Fruit fly (Drosophila melanogaster) whole organism, embryonic: Measurements from ENCODE around the gene Sfp33A3.

ENCODE experiments used
- Atf3 ChIP-seq: fragments of 200-800 bp; sonication (Bioruptor generic); optimal IDR thresholded peaks from 3 replicates; lab custom pipeline; 2016; ENCODE audit warnings: missing biosample characterization, missing genetic modification characterization
- CG11085 ChIP-seq: fragments of 200-800 bp; sonication (Bioruptor generic); IDR thresholded peaks from 2 replicates; pipeline ENCODE4 v1.3.6; 2022; ENCODE audit warnings: missing biosample characterization, missing genetic modification characterization
- CG13775 ChIP-seq: fragments of 200-800 bp; sonication (Bioruptor generic); optimal IDR thresholded peaks from 3 replicates; lab custom pipeline; 2017; ENCODE audit warnings: missing biosample characterization, mild to moderate bottlenecking, missing genetic modification characterization
- CG14667 ChIP-seq: fragments of 200-800 bp; sonication (Bioruptor generic); IDR thresholded peaks from 2 replicates; pipeline ENCODE4 v1.3.6; 2022; ENCODE audit warnings: missing biosample characterization, missing genetic modification characterization
- CG2202 ChIP-seq: fragments of 200-800 bp; sonication (Bioruptor generic); optimal IDR thresholded peaks from 2 replicates; lab custom pipeline; 2018; ENCODE audit warnings: missing biosample characterization, mild to moderate bottlenecking, missing genetic modification characterization
- CG2712 ChIP-seq: fragments of 200-800 bp; optimal IDR thresholded peaks from 3 replicates; lab custom pipeline; 2019; ENCODE audit warnings: missing biosample characterization, mild to moderate bottlenecking, missing genetic modification characterization, moderate library complexity
- CG2875 ChIP-seq: fragments of 200-800 bp; sonication (Bioruptor generic); optimal IDR thresholded peaks from 2 replicates; lab custom pipeline; 2017; ENCODE audit warnings: missing biosample characterization, mild to moderate bottlenecking, missing genetic modification characterization, missing genetic modification reagents
- CG3407 ChIP-seq: fragments of 200-800 bp; sonication (Bioruptor generic); optimal IDR thresholded peaks from 2 replicates; lab custom pipeline; 2018; ENCODE audit warnings: missing biosample characterization, mild to moderate bottlenecking, missing genetic modification characterization
- CG34224 ChIP-seq: fragments of 200-800 bp; sonication (Bioruptor generic); IDR thresholded peaks from 3 replicates; pipeline ENCODE4 v1.3.6; 2022; ENCODE audit warnings: missing biosample characterization, missing genetic modification characterization; ENCODE audit not compliant: partially characterized antibody
- CG3838 ChIP-seq: fragments of 200-800 bp; sonication (Bioruptor generic); optimal IDR thresholded peaks from 3 replicates; lab custom pipeline; 2016; ENCODE audit warnings: missing biosample characterization, missing genetic modification characterization
- CG4424 ChIP-seq: fragments of 200-800 bp; sonication (Bioruptor generic); optimal IDR thresholded peaks from 3 replicates; lab custom pipeline; 2016; ENCODE audit warnings: missing biosample characterization, missing genetic modification characterization
- CG5953 ChIP-seq: fragments of 200-800 bp; sonication (Bioruptor generic); IDR thresholded peaks from 2 replicates; pipeline ENCODE4 v1.3.6; 2022; ENCODE audit warnings: missing biosample characterization, missing genetic modification characterization
- CG6689 ChIP-seq: fragments of 200-800 bp; sonication (Bioruptor generic); IDR thresholded peaks from 2 replicates; pipeline ENCODE4 v1.3.6; 2022; ENCODE audit warnings: missing biosample characterization, missing genetic modification characterization
- CG8944 ChIP-seq: fragments of 200-800 bp; sonication (Bioruptor generic); optimal IDR thresholded peaks from 3 replicates; lab custom pipeline; 2016; ENCODE audit warnings: missing biosample characterization, missing genetic modification characterization
- CG9215 ChIP-seq: fragments of 200-800 bp; sonication (Bioruptor generic); IDR thresholded peaks from 2 replicates; pipeline ENCODE4 v1.3.6; 2022; ENCODE audit warnings: missing biosample characterization, missing genetic modification characterization
- Camta ChIP-seq: fragments of 200-800 bp; sonication (Bioruptor generic); optimal IDR thresholded peaks from 2 replicates; lab custom pipeline; 2016; ENCODE audit warnings: missing biosample characterization, missing genetic modification characterization
- D19A ChIP-seq: fragments of 200-800 bp; optimal IDR thresholded peaks from 3 replicates; lab custom pipeline; 2019; ENCODE audit warnings: missing biosample characterization, mild to moderate bottlenecking, missing genetic modification characterization, moderate library complexity
- Dbx ChIP-seq: fragments of 200-800 bp; sonication (Bioruptor generic); IDR thresholded peaks from 3 replicates; pipeline ENCODE4 v1.3.6; 2022; ENCODE audit warnings: missing biosample characterization, missing genetic modification characterization
- Deaf1 ChIP-seq: fragments of 200-800 bp; optimal IDR thresholded peaks from 3 replicates; lab custom pipeline; 2019; ENCODE audit warnings: missing biosample characterization, mild to moderate bottlenecking, missing genetic modification characterization, moderate library complexity
- Dfd ChIP-seq, 2 experiments: fragments of >200 bp; optimal IDR thresholded peaks; 2 replicates each; lab custom pipeline; 2017; ENCODE audit warnings: missing biosample characterization in 2 of 2, missing genetic modification characterization in 2 of 2
- E2f1 ChIP-seq: fragments of 200-800 bp; sonication (Bioruptor generic); IDR thresholded peaks from 2 replicates; pipeline ENCODE4 v1.3.6; 2022; ENCODE audit warnings: missing biosample characterization, missing genetic modification characterization
- ERR ChIP-seq: fragments of 200-800 bp; sonication (Bioruptor generic); optimal IDR thresholded peaks from 2 replicates; lab custom pipeline; 2016; ENCODE audit warnings: missing biosample characterization, missing genetic modification characterization
- H15 ChIP-seq: fragments of 200-800 bp; sonication (Bioruptor generic); IDR thresholded peaks from 3 replicates; pipeline ENCODE4 v1.3.6; 2022; ENCODE audit warnings: missing biosample characterization, missing genetic modification characterization
- MTF-1 ChIP-seq: fragments of 200-800 bp; sonication (Bioruptor generic); optimal IDR thresholded peaks from 2 replicates; lab custom pipeline; 2018; ENCODE audit warnings: missing biosample characterization, mild to moderate bottlenecking, missing genetic modification characterization, borderline replicate concordance
- Med ChIP-seq: fragments of 200-800 bp; sonication (Bioruptor generic); peaks from one replicate; lab custom pipeline; 2016; ENCODE audit warnings: missing biosample characterization, missing genetic modification characterization, mild to moderate bottlenecking, inconsistent platforms, moderate library complexity
- Nf-YA ChIP-seq: fragments of 200-800 bp; sonication (Bioruptor generic); IDR thresholded peaks from 2 replicates; pipeline ENCODE4 v1.3.6; 2022; ENCODE audit warnings: missing biosample characterization, missing genetic modification characterization
- Nf-YC ChIP-seq: fragments of 200-800 bp; optimal IDR thresholded peaks from 3 replicates; lab custom pipeline; 2019; ENCODE audit warnings: missing biosample characterization, mild to moderate bottlenecking, missing genetic modification characterization, moderate library complexity
- Oaz ChIP-seq: fragments of 200-800 bp; sonication (Bioruptor generic); IDR thresholded peaks from 2 replicates; pipeline ENCODE4 v1.3.6; 2022; ENCODE audit warnings: missing biosample characterization, missing genetic modification characterization
- Poxn ChIP-seq: fragments of 200-800 bp; sonication (Bioruptor generic); IDR thresholded peaks from 2 replicates; pipeline ENCODE4 v1.3.6; 2022; ENCODE audit warnings: missing biosample characterization, missing genetic modification characterization
- Spps ChIP-seq: fragments of 200-800 bp; sonication (Bioruptor generic); optimal IDR thresholded peaks from 2 replicates; lab custom pipeline; 2018; ENCODE audit warnings: missing biosample characterization, mild to moderate bottlenecking, missing genetic modification characterization
- Trl ChIP-seq, 3 experiments: fragments of >200 bp in 2 of 3; fragments of 200-800 bp in 1 of 3; sonication (Bioruptor generic) in 1 of 3; optimal IDR thresholded peaks; 2 replicates in 1 of 3; 3 replicates in 2 of 3; lab custom pipeline; 2016 to 2017; ENCODE audit warnings: missing biosample characterization in 1 of 3, missing genetic modification characterization in 1 of 3
- ash1 ChIP-seq: fragments of 200-800 bp; sonication (Bioruptor generic); optimal IDR thresholded peaks from 2 replicates; lab custom pipeline; 2018; ENCODE audit warnings: missing biosample characterization, mild to moderate bottlenecking, missing genetic modification characterization
- cas ChIP-seq: fragments of 200-800 bp; sonication (Bioruptor generic); IDR thresholded peaks from 2 replicates; pipeline ENCODE4 v1.3.6; 2022; ENCODE audit warnings: missing biosample characterization, missing genetic modification characterization
- chinmo ChIP-seq: fragments of 200-800 bp; sonication (Bioruptor generic); IDR thresholded peaks from 4 replicates; pipeline ENCODE4 v1.3.6; 2022; ENCODE audit warnings: missing biosample characterization, missing genetic modification characterization; ENCODE audit not compliant: partially characterized antibody
- danr ChIP-seq: fragments of 200-800 bp; sonication (Bioruptor generic); IDR thresholded peaks from 2 replicates; pipeline ENCODE4 v1.3.6; 2022; ENCODE audit warnings: missing biosample characterization, missing genetic modification characterization
- dmrt99B ChIP-seq: fragments of 200-800 bp; sonication (Bioruptor generic); optimal IDR thresholded peaks from 2 replicates; lab custom pipeline; 2018; ENCODE audit warnings: missing biosample characterization, mild to moderate bottlenecking, missing genetic modification characterization, moderate library complexity
- dysf ChIP-seq: fragments of 200-800 bp; sonication (Bioruptor generic); IDR thresholded peaks from 3 replicates; pipeline ENCODE4 v1.3.6; 2022; ENCODE audit warnings: missing biosample characterization, missing genetic modification characterization
- eve ChIP-seq, 2 experiments: fragments of >200 bp; optimal IDR thresholded peaks; 2 replicates each; lab custom pipeline; 2017; ENCODE audit warnings: missing biosample characterization in 2 of 2, missing genetic modification characterization in 2 of 2
- eyg ChIP-seq: fragments of 200-800 bp; sonication (Bioruptor generic); optimal IDR thresholded peaks from 3 replicates; lab custom pipeline; 2016; ENCODE audit warnings: missing biosample characterization, missing genetic modification characterization
- fu2 ChIP-seq: fragments of 200-800 bp; sonication (Bioruptor generic); optimal IDR thresholded peaks from 2 replicates; lab custom pipeline; 2016; ENCODE audit warnings: missing biosample characterization, missing genetic modification characterization
- gcm ChIP-seq: fragments of 200-800 bp; sonication (Bioruptor generic); optimal IDR thresholded peaks from 2 replicates; lab custom pipeline; 2019; ENCODE audit warnings: missing biosample characterization, mild to moderate bottlenecking, missing genetic modification characterization, moderate library complexity
- grn ChIP-seq: fragments of 200-800 bp; sonication (Bioruptor generic); optimal IDR thresholded peaks from 3 replicates; lab custom pipeline; 2017; ENCODE audit warnings: missing biosample characterization, missing genetic modification characterization
- knrl ChIP-seq: fragments of 200-800 bp; sonication (Bioruptor generic); IDR thresholded peaks from 3 replicates; pipeline ENCODE4 v1.3.6; 2022; ENCODE audit warnings: missing biosample characterization, missing genetic modification characterization; ENCODE audit not compliant: partially characterized antibody
- lola ChIP-seq, 3 experiments: fragments of >200 bp in 2 of 3; fragments of 200-800 bp in 1 of 3; sonication (Bioruptor generic) in 1 of 3; optimal IDR thresholded peaks; 2 replicates each; lab custom pipeline; 2017 to 2019; ENCODE audit warnings: missing biosample characterization in 3 of 3, missing genetic modification characterization in 3 of 3, mild to moderate bottlenecking in 1 of 3, moderate library complexity in 1 of 3
- pita ChIP-seq: fragments of 200-800 bp; sonication (Bioruptor generic); optimal IDR thresholded peaks from 2 replicates; lab custom pipeline; 2017; ENCODE audit warnings: missing biosample characterization, mild to moderate bottlenecking, missing genetic modification characterization
- prd ChIP-seq, 3 experiments: fragments of >200 bp in 2 of 3; fragments of 200-800 bp in 1 of 3; sonication (Bioruptor generic) in 1 of 3; optimal IDR thresholded peaks in 2 of 3; IDR thresholded peaks in 1 of 3; 2 replicates in 2 of 3; 3 replicates in 1 of 3; pipeline versions ENCODE4 v1.3.6 to Lab custom; 2017 to 2022; ENCODE audit warnings: missing biosample characterization in 1 of 3, missing genetic modification characterization in 1 of 3
- sens-2 ChIP-seq: fragments of 200-800 bp; sonication (Bioruptor generic); IDR thresholded peaks from 2 replicates; pipeline ENCODE4 v1.3.6; 2022; ENCODE audit warnings: missing biosample characterization, missing genetic modification characterization
- usp ChIP-seq: fragments of >200 bp; optimal IDR thresholded peaks from 2 replicates; lab custom pipeline; 2017; ENCODE audit warnings: missing biosample characterization, missing genetic modification characterization
- z ChIP-seq: fragments of 200-800 bp; sonication (Bioruptor generic); IDR thresholded peaks from 3 replicates; pipeline ENCODE4 v1.3.6; 2022; ENCODE audit warnings: missing biosample characterization, missing genetic modification characterization

Gene Sfp33A3

dm6 chr2L:11842291-11843187, 2.8 kb downstream of the Sfp33A3 start, which contains the start of the genes CG44008, CG14933, CG46426 and CG42486:
Gene CG44008, minus strand, starts transcription at chr2L:11842445.
Gene CG14933, plus strand, starts transcription at chr2L:11842828.
Gene CG46426, plus strand, starts transcription at chr2L:11842828.
Gene CG42486, plus strand, starts transcription at chr2L:11843137.
- TF ChIP-seq Poxn (GFP tag; lab: Robert Waterston, UW) (no peak), CG5953 (GFP tag; lab: Robert Waterston, UW) (no peak), CG14667 (no peak), Dbx (GFP tag; lab: Robert Waterston, UW) (no peak), Spps (no peak), fu2 (no peak), cas (GFP tag; lab: Robert Waterston, UW) (no peak), ash1 (GFP tag; lab: Kevin White, UChicago) (no peak), z (GFP tag; lab: Robert Waterston, UW) (no peak), CG11085 (GFP tag; lab: Robert Waterston, UW) (no peak), Oaz (GFP tag; lab: Robert Waterston, UW) (no peak), dysf (GFP tag; lab: Robert Waterston, UW) (no peak), eve (GFP tag; optimal IDR thresholded peaks at IDR 0.05; lab: Kevin White, UChicago) (peak in 1 of 2 experiments; percentile 58), CG3838 (GFP tag; lab: Kevin White, UChicago) (no peak), danr (GFP tag; lab: Robert Waterston, UW) (no peak), CG6689 (GFP tag; lab: Robert Waterston, UW) (no peak), dmrt99B (tag; lab: Kevin White, UChicago) (no peak), grn (GFP tag; lab: Kevin White, UChicago) (peak; percentile 49), gcm (GFP tag; lab: Kevin White, UChicago) (no peak), Nf-YA (GFP tag; lab: Robert Waterston, UW) (no peak), CG34224 (GFP tag; lab: Robert Waterston, UW) (no peak), Atf3 (GFP tag; lab: Kevin White, UChicago) (no peak), Trl (optimal IDR thresholded peaks at IDR 0.05; lab: Kevin White, UChicago) (peak in 1 of 2 experiments; percentile 19), Trl (GFP tag; optimal IDR thresholded peaks at IDR 0.05; lab: Kevin White, UChicago) (no peak), Dfd (GFP tag; optimal IDR thresholded peaks at IDR 0.05; lab: Kevin White, UChicago) (no peak), pita (no peak), Nf-YC (tag; lab: Kevin White, UChicago) (peak; percentile 61), prd (optimal IDR thresholded peaks at IDR 0.05; lab: Kevin White, UChicago) (no peak), prd (GFP tag; IDR thresholded peaks at IDR 0.05; lab: Robert Waterston, UW) (no peak), CG8944 (no peak), Deaf1 (tag; lab: Kevin White, UChicago) (no peak), knrl (GFP tag; lab: Robert Waterston, UW) (no peak), CG13775 (GFP tag; lab: Kevin White, UChicago) (no peak), E2f1 (no peak), Camta (no peak), CG3407 (GFP tag; lab: Kevin White, UChicago) (no peak), H15 (GFP tag; lab: Robert Waterston, UW) (no peak), CG9215 (no peak), chinmo (GFP tag; lab: Robert Waterston, UW) (peak; percentile 24; the same call in 1 of the 4 replicates), CG4424 (no peak), MTF-1 (GFP tag; lab: Kevin White, UChicago) (no peak), CG2712 (tag; lab: Kevin White, UChicago) (no peak), lola (GFP tag; optimal IDR thresholded peaks at IDR 0.05; lab: Kevin White, UChicago) (no peak), CG2875 (GFP tag; lab: Kevin White, UChicago) (no peak), eyg (GFP tag; lab: Kevin White, UChicago) (no peak), usp (GFP tag; lab: Kevin White, UChicago) (no peak), sens-2 (GFP tag; lab: Robert Waterston, UW) (no peak), Med (GFP tag; lab: Kevin White, UChicago) (peak; percentile 43), CG2202 (tag; lab: Kevin White, UChicago) (no peak), ERR (GFP tag; lab: Kevin White, UChicago) (no peak), D19A (tag; lab: Kevin White, UChicago) (no peak)
